Worm (Caenorhabditis elegans) whole organism, dauer: ENCODE results near the gene C16C8.21.
"Not testable (repeated sequence)": the region's sequence is repeated elsewhere in the genome, so short reads cannot be mapped to it uniquely, and the experiment has no call there.

Source experiments
- unc-62 ChIP-seq: sonication (generic microtip); optimal IDR thresholded peaks from 2 replicates; lab custom pipeline; 2017; ENCODE audit warnings: missing biosample characterization, missing genetic modification reagents, missing genetic modification characterization

Gene C16C8.21

ce11 chrII:3441377-3441776, 6.6 kb upstream of the C16C8.21 start, which contains the start of gene C16C8.27:
Gene C16C8.27 (plus strand): TSS chrII:3441677.
- TF ChIP-seq unc-62 (GFP tag; lab: Kevin White, UChicago), result no peak

ce11 chrII:3443154-3443553, 4.9 kb upstream of the C16C8.21 start, which contains the start of gene C16C8.22:
Gene C16C8.22 (minus strand): TSS chrII:3443254.
- TF ChIP-seq unc-62 (GFP tag; lab: Kevin White, UChicago), result no peak

ce11 chrII:3444280-3444679, 3.7 kb upstream of the C16C8.21 start, which contains the start of gene C16C8.4:
Gene C16C8.4 (minus strand): TSS chrII:3444380.
- TF ChIP-seq unc-62 (GFP tag; lab: Kevin White, UChicago), result no peak

- no peak for TF ChIP-seq unc-62 (GFP tag; lab: Kevin White, UChicago)
These were observed 2.7 kb upstream of the C16C8.21 start, which contains the start of the genes C16C8.5 and C16C8.16 for ce11 chrII:3445285-3445806. Gene C16C8.5 (minus strand): TSS chrII:3445385. Gene C16C8.16 (plus strand): TSS chrII:3445756.

ce11 chrII:3446647-3447046, 1.4 kb upstream of the C16C8.21 start, which contains the start of the genes C16C8.20 and gldi-6:
Gene C16C8.20 (plus strand): TSS chrII:3446947.
Gene gldi-6 (plus strand): TSS chrII:3446947.
- no peak for TF ChIP-seq unc-62 (GFP tag; lab: Kevin White, UChicago)

- no peak for TF ChIP-seq unc-62 (GFP tag; lab: Kevin White, UChicago)
These were observed 822 bp downstream of the C16C8.21 start, which contains the start of gene C16C8.25 for ce11 chrII:3448776-3449280. Gene C16C8.25 (plus strand): TSS chrII:3449230.

ce11 chrII:3449514-3449913, 1.5 kb downstream of the C16C8.21 start, which contains the start of gene C16C8.14:
Gene C16C8.14 (plus strand): TSS chrII:3449814.
- TF ChIP-seq unc-62 (GFP tag; lab: Kevin White, UChicago), result not testable (repeated sequence)

- no peak for TF ChIP-seq unc-62 (GFP tag; lab: Kevin White, UChicago)
These were observed 4.4 kb downstream of the C16C8.21 start, which contains the start of gene C16C8.12 for ce11 chrII:3452421-3452820. Gene C16C8.12 (plus strand): TSS chrII:3452721.

- no peak for TF ChIP-seq unc-62 (GFP tag; lab: Kevin White, UChicago)
These were observed 5.5 kb downstream of the C16C8.21 start, which contains the start of gene C16C8.11 for ce11 chrII:3453521-3453920. Gene C16C8.11 (plus strand): TSS chrII:3453708.

- TF ChIP-seq unc-62 (GFP tag; lab: Kevin White, UChicago), result no peak
These were observed 10.2 kb downstream of the C16C8.21 start, which contains the start of the genes C16C8.26 and C16C8.19 for ce11 chrII:3458209-3458608. Gene C16C8.26 (minus strand): TSS chrII:3458309. Gene C16C8.19 (plus strand): TSS chrII:3458487.

ce11 chrII:3459199-3459598, 11.2 kb downstream of the C16C8.21 start:
- TF ChIP-seq unc-62 (GFP tag; lab: Kevin White, UChicago), result no peak

- no peak for TF ChIP-seq unc-62 (GFP tag; lab: Kevin White, UChicago)
These were observed 12.0 kb downstream of the C16C8.21 start, which contains the start of gene C16C8.7 for ce11 chrII:3460048-3460447. Gene C16C8.7 (minus strand): TSS chrII:3460148.

ce11 chrII:3461586-3461985, 13.6 kb downstream of the C16C8.21 start, which contains the start of gene C16C8.8:
Gene C16C8.8 (minus strand): TSS chrII:3461686.
- no peak for TF ChIP-seq unc-62 (GFP tag; lab: Kevin White, UChicago)

ce11 chrII:3463097-3463496, 15.1 kb downstream of the C16C8.21 start, which contains the start of gene C16C8.9:
Gene C16C8.9 (minus strand): TSS chrII:3463197.
- no peak for TF ChIP-seq unc-62 (GFP tag; lab: Kevin White, UChicago)

ce11 chrII:3464580-3464979, 16.6 kb downstream of the C16C8.21 start, which contains the start of gene C16C8.10:
Gene C16C8.10 (minus strand): TSS chrII:3464680.
- not testable (repeated sequence) for TF ChIP-seq unc-62 (GFP tag; lab: Kevin White, UChicago)

- no peak for TF ChIP-seq unc-62 (GFP tag; lab: Kevin White, UChicago)
These were observed 22.5 kb downstream of the C16C8.21 start, which contains the start of gene Y49F6B.20 for ce11 chrII:3470549-3470948. Gene Y49F6B.20 (minus strand): TSS chrII:3470649.
